Fruit fly (Drosophila melanogaster): ENCODE results near the gene CG15386.

The CG15386 gene

dm6 chr2L:2242139-2242538, 25.1 kb upstream of the CG15386 start, which contains the start of gene CG4267 (continued):
- no peak for TF ChIP-seq CG12659 (GFP tag; optimal IDR thresholded peaks at IDR 0.05)
- no peak for TF ChIP-seq CG7271 (tag; optimal IDR thresholded peaks at IDR 0.05)
- TF ChIP-seq dimm (GFP tag; IDR thresholded peaks at IDR 0.05) = no peak
- TF ChIP-seq gsb-n (tag; optimal IDR thresholded peaks at IDR 0.05) = no peak
- no peak for TF ChIP-seq CG11723 (GFP tag; optimal IDR thresholded peaks at IDR 0.05)
- TF ChIP-seq Mad (GFP tag; optimal IDR thresholded peaks at IDR 0.05) = no peak
- TF ChIP-seq Stat92E (GFP tag; optimal IDR thresholded peaks at IDR 0.05) = no peak
- no peak for TF ChIP-seq unpg (GFP tag; optimal IDR thresholded peaks at IDR 0.05)
- no peak for TF ChIP-seq CG17328 (GFP tag; IDR thresholded peaks at IDR 0.05)
- TF ChIP-seq CG1603 (tag; optimal IDR thresholded peaks at IDR 0.05) = no peak
- TF ChIP-seq ATbp (GFP tag; optimal IDR thresholded peaks at IDR 0.05) = no peak
- TF ChIP-seq CG14965 (GFP tag; optimal IDR thresholded peaks at IDR 0.05; ENCODE audit: borderline replicate concordance) = no peak
- TF ChIP-seq D19A (tag; optimal IDR thresholded peaks at IDR 0.05) = no peak
- no peak for TF ChIP-seq Ets97D (GFP tag; optimal IDR thresholded peaks at IDR 0.05)
- no peak for TF ChIP-seq CG14050 (GFP tag; IDR thresholded peaks at IDR 0.05)
- TF ChIP-seq ems (GFP tag; optimal IDR thresholded peaks at IDR 0.05) = no peak
- no peak for TF ChIP-seq CG32767 (GFP tag; IDR thresholded peaks at IDR 0.05)
- no peak for TF ChIP-seq CG9727 (GFP tag; optimal IDR thresholded peaks at IDR 0.05)
- no peak for TF ChIP-seq CG18599 (GFP tag; optimal IDR thresholded peaks at IDR 0.05)
- no peak for TF ChIP-seq CG12942 (GFP tag; optimal IDR thresholded peaks at IDR 0.05)
- TF ChIP-seq gce (GFP tag; IDR thresholded peaks at IDR 0.05) = 0 out of 3 replicates have a peak, but pooled peaks have one; percentile 9
- no peak for TF ChIP-seq Dref (GFP tag; IDR thresholded peaks at IDR 0.05)
- TF ChIP-seq chinmo (GFP tag; IDR thresholded peaks at IDR 0.05; ENCODE audit: partially characterized antibody) = peak; percentile 90; the same call in 3 of the 4 replicates
- no peak for TF ChIP-seq Rx (GFP tag; IDR thresholded peaks at IDR 0.05)
- TF ChIP-seq Dbx (GFP tag; IDR thresholded peaks at IDR 0.05) = peak; percentile 27; the same call in 1 of the 3 replicates
- TF ChIP-seq NK7.1 (GFP tag; optimal IDR thresholded peaks at IDR 0.05) = no peak
- no peak for TF ChIP-seq emc (GFP tag; optimal IDR thresholded peaks at IDR 0.05)
- TF ChIP-seq CG2199 (GFP tag; IDR thresholded peaks at IDR 0.05) = no peak
- 0 out of 2 replicates have a peak, but pooled peaks have one; percentile 24 for TF ChIP-seq slbo (GFP tag; IDR thresholded peaks at IDR 0.05)
- no peak for TF ChIP-seq sug (tag; optimal IDR thresholded peaks at IDR 0.05)
- TF ChIP-seq CG15269 (tag; optimal IDR thresholded peaks at IDR 0.05) = no peak
- 0 out of 2 replicates have a peak, but pooled peaks have one; percentile 22 for TF ChIP-seq Drgx (GFP tag; IDR thresholded peaks at IDR 0.05)
- peak; percentile 60 for TF ChIP-seq chm (GFP tag; IDR thresholded peaks at IDR 0.05)
- TF ChIP-seq CG2889 (GFP tag; IDR thresholded peaks at IDR 0.05) = no peak
- no peak for TF ChIP-seq CG3065 (GFP tag; optimal IDR thresholded peaks at IDR 0.05)
- no peak for TF ChIP-seq kay (GFP tag; optimal IDR thresholded peaks at IDR 0.05)
- no peak for TF ChIP-seq Eip74EF (GFP tag; optimal IDR thresholded peaks at IDR 0.05)
- no peak for TF ChIP-seq H2.0 (GFP tag; IDR thresholded peaks at IDR 0.05)
- TF ChIP-seq usp (GFP tag; optimal IDR thresholded peaks at IDR 0.05) = no peak
- no peak for TF ChIP-seq lab (GFP tag; optimal IDR thresholded peaks at IDR 0.05)
- no peak for TF ChIP-seq gsb (GFP tag; IDR thresholded peaks at IDR 0.05)
- TF ChIP-seq gro (GFP tag; optimal IDR thresholded peaks at IDR 0.05) = peak; percentile 40
- no peak for TF ChIP-seq pan (optimal IDR thresholded peaks at IDR 0.05)
- TF ChIP-seq pan (GFP tag; optimal IDR thresholded peaks at IDR 0.05 in 1 of 2, IDR thresholded peaks at IDR 0.05 in 1 of 2) = peak in 1 of 2 experiments; percentile 10
- no peak for TF ChIP-seq inv (GFP tag; IDR thresholded peaks at IDR 0.05; ENCODE audit: partially characterized antibody)
- no peak for TF ChIP-seq CG11398 (GFP tag; optimal IDR thresholded peaks at IDR 0.05)
- peak; percentile 67; the same call in 2 of the 3 replicates for TF ChIP-seq zen2 (GFP tag; IDR thresholded peaks at IDR 0.05; ENCODE audit: partially characterized antibody)
- TF ChIP-seq CG8765 (GFP tag; IDR thresholded peaks at IDR 0.05) = no peak
- peak; percentile 50; the same call in 1 of the 2 replicates for TF ChIP-seq sna (GFP tag; IDR thresholded peaks at IDR 0.05; ENCODE audit: partially characterized antibody)
- no peak for TF ChIP-seq B-H1 (GFP tag; IDR thresholded peaks at IDR 0.05)
- TF ChIP-seq danr (GFP tag; IDR thresholded peaks at IDR 0.05) = no peak

Data from whole organism, embryonic.